3 fruit fly cellular contexts compared by ENCODE assay signal in genomic region chr3R:15094929-15095236, dm6.
A peak's percentile ranks its signal among the peaks of the same experiment; 100 is the strongest.
TF ChIP-seq lines count a peak whose summit lies in the region.

No protein-coding gene starts in this region.

- no peak for TF ChIP-seq CTCF in whole organism, embryonic (GFP tag; optimal IDR thresholded peaks at IDR 0.05; lab: Kevin White, UChicago)

TF ChIP-seq in whole organism, embryonic, 481 proteins besides CTCF, POLR2A, EP300 and RAD21:
- TF ChIP-seq Trl (optimal IDR thresholded peaks at IDR 0.05; lab: Kevin White, UChicago) (peak; percentile 58 to 74), Trl (GFP tag; optimal IDR thresholded peaks at IDR 0.05; lab: Kevin White, UChicago) (no peak), CG12236 (GFP tag; optimal IDR thresholded peaks at IDR 0.05; lab: Kevin White, UChicago) (no peak), C15 (GFP tag; IDR thresholded peaks at IDR 0.05; lab: Robert Waterston, UW) (no peak), unpg (GFP tag; optimal IDR thresholded peaks at IDR 0.05; lab: Kevin White, UChicago) (no peak), insv (GFP tag; optimal IDR thresholded peaks at IDR 0.05; lab: Kevin White, UChicago) (peak in 1 of 2 experiments; percentile 70), sens (GFP tag; lab: Kevin White, UChicago) (peak; percentile 82)

TF ChIP-seq in whole organism, prepupa, 60 proteins besides CTCF, POLR2A, EP300 and RAD21:
- TF ChIP-seq Sox15 (GFP tag; optimal IDR thresholded peaks at IDR 0.05; lab: Kevin White, UChicago) (no peak), Eip78C (GFP tag; lab: Kevin White, UChicago) (peak; percentile 12)

TF ChIP-seq in whole organism, wandering third instar larva, 38 proteins besides CTCF, POLR2A, EP300 and RAD21:
- no peak for TF ChIP-seq usp (GFP tag; optimal IDR thresholded peaks at IDR 0.05; lab: Kevin White, UChicago)
- TF ChIP-seq psq (GFP tag; optimal IDR thresholded peaks at IDR 0.05; lab: Kevin White, UChicago) = peak; percentile 39
- peak in 1 of 2 experiments; percentile 1 for TF ChIP-seq dl (GFP tag; optimal IDR thresholded peaks at IDR 0.05; lab: Kevin White, UChicago; ENCODE audit: insufficient read depth in 1 of 2, partially characterized antibody in 2 of 2)
